Worm (Caenorhabditis elegans) whole organism, L2 larva: ENCODE data around the gene T05H10.4.

Source experiments
- ama-1 ChIP-seq: fragments of 150-350 bp; optimal IDR thresholded peaks from 2 replicates; lab custom pipeline; 2018; ENCODE audit warnings: inconsistent platforms
- elt-3 ChIP-seq: sonication (generic microtip); optimal IDR thresholded peaks from 2 replicates; lab custom pipeline; 2017; ENCODE audit warnings: missing biosample characterization, missing genetic modification characterization
- fos-1 ChIP-seq: fragments of 150-350 bp; optimal IDR thresholded peaks from 2 replicates; lab custom pipeline; 2014; ENCODE audit warnings: missing biosample characterization, missing genetic modification characterization
- mdl-1 ChIP-seq, 2 experiments: fragments of 150-350 bp in 1 of 2; sonication (generic microtip) in 1 of 2; optimal IDR thresholded peaks; 2 replicates each; lab custom pipeline; 2017; ENCODE audit warnings: missing biosample characterization in 2 of 2, missing genetic modification characterization in 2 of 2
- nhr-11 ChIP-seq: fragments of 150-350 bp; optimal IDR thresholded peaks from 2 replicates; lab custom pipeline; 2014; ENCODE audit warnings: missing biosample characterization, missing genetic modification characterization
- nhr-237 ChIP-seq: fragments of 150-350 bp; optimal IDR thresholded peaks from 2 replicates; lab custom pipeline; 2014; ENCODE audit warnings: missing biosample characterization, missing genetic modification characterization
- unc-62 ChIP-seq: fragments of 150-350 bp; optimal IDR thresholded peaks from 2 replicates; lab custom pipeline; 2014; ENCODE audit warnings: missing biosample characterization, missing genetic modification reagents, missing genetic modification characterization
- zag-1 ChIP-seq: fragments of 150-350 bp; optimal IDR thresholded peaks from 2 replicates; lab custom pipeline; 2014; ENCODE audit warnings: missing biosample characterization, missing genetic modification characterization

ce11 chrII:8028246-8028694 is 24.7 kb upstream of the T05H10.4 start:
- no peak for TF ChIP-seq elt-3 (tag; lab: Kevin White, UChicago)
- peak; percentile 35 for TF ChIP-seq unc-62 (GFP tag; lab: Kevin White, UChicago)
- no peak for TF ChIP-seq nhr-237
- TF ChIP-seq mdl-1 (tag; optimal IDR thresholded peaks at IDR 0.05; lab: Kevin White, UChicago) = peak in 1 of 2 experiments; percentile 68
- peak; percentile 67 for TF ChIP-seq fos-1
- no peak for TF ChIP-seq ama-1 (lab: Kevin White, UChicago)
- no peak for TF ChIP-seq nhr-11 (tag; lab: Kevin White, UChicago)
- peak; percentile 78 for TF ChIP-seq zag-1
